Fruit fly (Drosophila melanogaster): Measurements from ENCODE around the gene CG31473.

DNA sequence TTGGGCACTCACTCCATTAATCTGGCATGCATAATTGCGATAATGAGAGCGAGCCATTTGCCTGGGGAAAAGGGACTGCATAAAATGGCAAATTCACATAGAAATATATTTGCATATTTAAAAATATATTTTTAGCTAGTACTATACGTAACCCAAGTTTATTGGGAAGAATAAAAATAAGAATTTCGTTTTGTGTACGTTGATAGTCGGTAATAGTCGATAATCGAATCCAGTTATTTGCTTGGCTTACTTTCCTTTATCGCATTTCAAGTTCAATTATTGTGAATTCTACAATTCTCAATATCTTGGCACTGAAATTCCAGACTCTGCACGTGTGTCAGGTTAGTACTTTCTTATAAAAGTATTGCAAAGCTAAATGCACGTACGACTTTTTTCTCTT, 8.9 kb upstream of the CG31473 start, which contains the start of gene CG3014:
- TF ChIP-seq CG15710 (tag; optimal IDR thresholded peaks at IDR 0.05) (no peak), CG12605 (GFP tag; IDR thresholded peaks at IDR 0.05) (no peak), rn (GFP tag; IDR thresholded peaks at IDR 0.05) (no peak), gl (tag; optimal IDR thresholded peaks at IDR 0.05) (no peak), CG4496 (GFP tag; IDR thresholded peaks at IDR 0.05) (no peak), CG32121 (GFP tag; IDR thresholded peaks at IDR 0.05) (no peak)
